Worm (Caenorhabditis elegans): ENCODE results near the gene T06D4.2.

Gene T06D4.2

DNA sequence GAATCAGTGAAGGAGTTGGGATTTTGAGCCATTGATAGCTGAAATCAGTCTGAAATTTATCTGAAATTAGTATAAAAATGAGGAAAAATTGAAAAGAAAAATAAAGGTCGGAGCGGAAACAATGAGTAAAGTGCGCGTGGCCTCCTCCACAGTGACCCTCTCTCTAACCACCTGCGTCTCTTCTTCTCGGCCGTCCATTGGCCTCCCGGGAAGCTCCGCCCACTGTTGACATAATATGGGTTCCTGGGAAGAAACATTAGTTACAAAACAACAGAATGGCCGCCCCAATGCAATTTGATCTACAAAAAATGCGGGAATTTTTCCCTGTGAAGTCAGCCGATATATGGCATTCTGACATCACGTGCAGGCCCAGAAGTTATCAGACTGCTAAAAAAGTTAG lies 15.6 kb downstream of the T06D4.2 start, which contains the start of gene Y49F6C.8:
TSS of gene Y49F6C.8 (minus strand) at position 51 of the 400 bp plus-strand sequence.
- TF ChIP-seq B0019.2 (GFP tag; conservative IDR thresholded peaks at IDR 0.05) (no peak), pbrm-1 (GFP tag; IDR thresholded peaks at IDR 0.05) (no peak), mcd-1 (GFP tag; IDR thresholded peaks at IDR 0.05) (no peak), nfyb-1 (GFP tag; IDR thresholded peaks at IDR 0.05) (peak; percentile 94), B0261.1 (tag; optimal IDR thresholded peaks at IDR 0.05) (no peak), lir-1 (GFP tag; conservative IDR thresholded peaks at IDR 0.05) (no peak), K11D2.4 (GFP tag; IDR thresholded peaks at IDR 0.05) (no peak), snpc-4 (GFP tag; optimal IDR thresholded peaks at IDR 0.05) (no peak), snpc-4 (tag; optimal IDR thresholded peaks at IDR 0.05) (no peak), efl-1 (GFP tag; optimal IDR thresholded peaks at IDR 0.05) (peak; percentile 30), tbx-9 (tag; optimal IDR thresholded peaks at IDR 0.05; ENCODE audit: borderline replicate concordance) (no peak), ama-1 (optimal IDR thresholded peaks at IDR 0.05) (no peak), ama-1 (GFP tag; optimal IDR thresholded peaks at IDR 0.05) (no peak), Y56A3A.18 (GFP tag; IDR thresholded peaks at IDR 0.05) (no peak), ztf-26 (tag; optimal IDR thresholded peaks at IDR 0.05) (no peak), madf-6 (GFP tag; IDR thresholded peaks at IDR 0.05) (peak; percentile 72), attf-6 (GFP tag; IDR thresholded peaks at IDR 0.05) (no peak), lsl-1 (GFP tag; optimal IDR thresholded peaks at IDR 0.05) (no peak), zim-3 (tag; optimal IDR thresholded peaks at IDR 0.05) (no peak), egl-18 (GFP tag; IDR thresholded peaks at IDR 0.05) (no peak), hmg-1.2 (GFP tag; IDR thresholded peaks at IDR 0.05) (peak; percentile 59; the same call in 1 of the 2 replicates), nfya-1 (tag; optimal IDR thresholded peaks at IDR 0.05; ENCODE audit: borderline replicate concordance, insufficient read depth) (no peak), dpl-1 (GFP tag; optimal IDR thresholded peaks at IDR 0.05) (no peak), unc-130 (GFP tag; optimal IDR thresholded peaks at IDR 0.05) (no peak), Y53F4B.3 (GFP tag; IDR thresholded peaks at IDR 0.05) (no peak), B0336.3 (GFP tag; IDR thresholded peaks at IDR 0.05) (no peak), aptf-3 (GFP tag; IDR thresholded peaks at IDR 0.05) (peak; percentile 85; the same call in 1 of the 2 replicates), tbp1 (GFP tag; optimal IDR thresholded peaks at IDR 0.05) (no peak), hsf-1 (GFP tag; IDR thresholded peaks at IDR 0.05) (no peak), aptf-2 (GFP tag; conservative IDR thresholded peaks at IDR 0.05) (peak; percentile 98), mel-28 (tag; optimal IDR thresholded peaks at IDR 0.05; ENCODE audit: borderline replicate concordance) (no peak), xnd-1 (tag; optimal IDR thresholded peaks at IDR 0.05) (peak; percentile 8), ceh-91 (GFP tag; IDR thresholded peaks at IDR 0.05) (no peak), snpc-3.4 (tag; optimal IDR thresholded peaks at IDR 0.05) (no peak), Y95B8A.8 (GFP tag; IDR thresholded peaks at IDR 0.05) (no peak), Y53G8AR.9 (GFP tag; conservative IDR thresholded peaks at IDR 0.05) (no peak), hmg-20 (GFP tag; IDR thresholded peaks at IDR 0.05) (no peak), akir-1 (GFP tag; optimal IDR thresholded peaks at IDR 0.05) (no peak), ekl-4 (GFP tag; IDR thresholded peaks at IDR 0.05) (no peak), snpc-1.1 (tag; optimal IDR thresholded peaks at IDR 0.05; ENCODE audit: insufficient read depth) (no peak), ztf-18 (tag; optimal IDR thresholded peaks at IDR 0.05) (no peak), ceh-27 (GFP tag; optimal IDR thresholded peaks at IDR 0.05) (no peak), bed-1 (GFP tag; IDR thresholded peaks at IDR 0.05) (no peak), ztf-22 (GFP tag; optimal IDR thresholded peaks at IDR 0.05) (no peak), egrh-3 (GFP tag; IDR thresholded peaks at IDR 0.05) (no peak), F57A8.1 (GFP tag; optimal IDR thresholded peaks at IDR 0.05) (no peak)
